Worm (Caenorhabditis elegans): ENCODE data around the gene Y54G2A.76.

- TF ChIP-seq lir-3 (tag; optimal IDR thresholded peaks at IDR 0.05; ENCODE audit: poor library complexity) (no peak), efl-1 (optimal IDR thresholded peaks at IDR 0.05) (peak; percentile 58 to 68), efl-1 (GFP tag; optimal IDR thresholded peaks at IDR 0.05 in 1 of 2) (peak; percentile 31 to 56), hpl-2 (GFP tag; optimal IDR thresholded peaks at IDR 0.05) (no peak), rnt-1 (tag; optimal IDR thresholded peaks at IDR 0.05) (no peak), zip-4 (GFP tag; optimal IDR thresholded peaks at IDR 0.05) (no peak), aly-2 (tag; optimal IDR thresholded peaks at IDR 0.05) (no peak), unc-62 (GFP tag; optimal IDR thresholded peaks at IDR 0.05) (no peak), grh-1 (GFP tag; IDR thresholded peaks at IDR 0.05) (no peak), fkh-10 (GFP tag; optimal IDR thresholded peaks at IDR 0.05) (no peak), F16B12.6 (tag; optimal IDR thresholded peaks at IDR 0.05) (peak; percentile 77), ama-1 (optimal IDR thresholded peaks at IDR 0.05) (no peak), nhr-237 (tag; optimal IDR thresholded peaks at IDR 0.05) (no peak)
These were observed 37.1 kb downstream of the Y54G2A.76 start, which contains the start of gene Y54G2A.40 for ce11 chrIV:2846264-2846663.
